Fruit fly (Drosophila melanogaster) whole organism, pupa: Measurements from ENCODE around the gene hook.

ENCODE experiments used
- CG10348 ChIP-seq: fragments of 200-800 bp; sonication (Bioruptor generic); IDR thresholded peaks from 2 replicates; pipeline ENCODE4 v1.3.6; 2022; ENCODE audit warnings: missing biosample characterization, missing genetic modification characterization
- CG13204 ChIP-seq: fragments of 200-800 bp; sonication (Bioruptor generic); optimal IDR thresholded peaks from 2 replicates; lab custom pipeline; 2018; ENCODE audit warnings: missing biosample characterization, mild to moderate bottlenecking, missing genetic modification characterization, moderate library complexity
- CG14655 ChIP-seq: fragments of 200-800 bp; sonication (Bioruptor generic); optimal IDR thresholded peaks from 3 replicates; lab custom pipeline; 2017; ENCODE audit warnings: mild to moderate bottlenecking, missing biosample characterization, missing genetic modification reagents, missing genetic modification characterization
- CG15710 ChIP-seq: fragments of 200-800 bp; sonication (Bioruptor generic); optimal IDR thresholded peaks from 2 replicates; lab custom pipeline; 2018; ENCODE audit warnings: missing biosample characterization, mild to moderate bottlenecking, missing genetic modification characterization, moderate library complexity
- CG17806 ChIP-seq: fragments of 200-800 bp; sonication (Bioruptor generic); optimal IDR thresholded peaks from 2 replicates; lab custom pipeline; 2018; ENCODE audit warnings: missing biosample characterization, mild to moderate bottlenecking, missing genetic modification characterization, moderate library complexity
- CG32121 ChIP-seq: fragments of 200-800 bp; sonication (Bioruptor generic); IDR thresholded peaks from 2 replicates; pipeline ENCODE4 v1.3.6; 2022; ENCODE audit warnings: missing biosample characterization, missing genetic modification characterization
- CG34367 ChIP-seq: fragments of 200-800 bp; sonication (Bioruptor generic); optimal IDR thresholded peaks from 2 replicates; lab custom pipeline; 2018; ENCODE audit warnings: missing biosample characterization, mild to moderate bottlenecking, missing genetic modification characterization
- EcR ChIP-seq: fragments of 200-800 bp; sonication (Bioruptor generic); optimal IDR thresholded peaks from 3 replicates; lab custom pipeline; 2019; ENCODE audit warnings: missing biosample characterization, missing genetic modification characterization, mild to moderate bottlenecking, moderate library complexity, missing genetic modification reagents
- Pif1B ChIP-seq: fragments of 200-800 bp; sonication (Bioruptor generic); optimal IDR thresholded peaks from 3 replicates; lab custom pipeline; 2016; ENCODE audit warnings: missing biosample characterization, missing genetic modification characterization
- rn ChIP-seq: fragments of 200-800 bp; sonication (Bioruptor generic); IDR thresholded peaks from 2 replicates; pipeline ENCODE4 v1.3.6; 2022; ENCODE audit warnings: missing biosample characterization, missing genetic modification characterization

dm6 chr2L:19009130-19009529 is 24.2 kb downstream of the hook start, which contains the start of gene RpL30:
- TF ChIP-seq CG17806 (tag; lab: Kevin White, UChicago) (peak; percentile 44), CG32121 (GFP tag; lab: Robert Waterston, UW) (peak; percentile 60; the same call in 1 of the 2 replicates), EcR (GFP tag; lab: Kevin White, UChicago) (peak; percentile 31), Pif1B (GFP tag; lab: Kevin White, UChicago) (peak; percentile 63), CG14655 (GFP tag; lab: Kevin White, UChicago) (peak; percentile 51), CG15710 (tag; lab: Kevin White, UChicago) (peak; percentile 60), CG34367 (peak; percentile 79), CG13204 (GFP tag; lab: Kevin White, UChicago) (peak; percentile 79), CG10348 (no peak), rn (GFP tag; lab: Robert Waterston, UW) (peak; percentile 40; the same call in 1 of the 2 replicates)
